Worm (Caenorhabditis elegans): ENCODE data around the gene F40G9.8.

ce11 chrIII:149132-149531 lies 15.5 kb downstream of the F40G9.8 start:
- no peak for TF ChIP-seq ama-1 (optimal IDR thresholded peaks at IDR 0.05)
- no peak for TF ChIP-seq nhr-28 (tag; optimal IDR thresholded peaks at IDR 0.05)
- TF ChIP-seq skn-1 (tag; optimal IDR thresholded peaks at IDR 0.05) = no peak
- TF ChIP-seq unc-39 (tag; optimal IDR thresholded peaks at IDR 0.05) = no peak
- TF ChIP-seq jun-1 (tag; optimal IDR thresholded peaks at IDR 0.05) = no peak
- TF ChIP-seq ZK546.5 (tag; optimal IDR thresholded peaks at IDR 0.05) = no peak
- TF ChIP-seq ceh-82 (tag; optimal IDR thresholded peaks at IDR 0.05) = no peak
- TF ChIP-seq fos-1 (tag; optimal IDR thresholded peaks at IDR 0.05) = no peak
- TF ChIP-seq ceh-9 (tag; optimal IDR thresholded peaks at IDR 0.05) = no peak
- no peak for TF ChIP-seq nhr-77 (tag; optimal IDR thresholded peaks at IDR 0.05)
- TF ChIP-seq zag-1 (tag; optimal IDR thresholded peaks at IDR 0.05) = no peak
- TF ChIP-seq nhr-237 (tag; optimal IDR thresholded peaks at IDR 0.05) = no peak
- TF ChIP-seq aly-2 (tag; optimal IDR thresholded peaks at IDR 0.05) = no peak
- no peak for TF ChIP-seq tbx-2 (tag; optimal IDR thresholded peaks at IDR 0.05)

Measured in whole organism, L3 larva.